Worm (Caenorhabditis elegans) whole organism, early embryonic: ENCODE results near the gene sax-2.

Experiments used
- ama-1 ChIP-seq: fragments of 150-350 bp; optimal IDR thresholded peaks from 2 replicates; lab custom pipeline; 2014
- ets-7 ChIP-seq: sonication (generic microtip); optimal IDR thresholded peaks from 2 replicates; lab custom pipeline; 2016; ENCODE audit warnings: missing genotype, missing genetic modification characterization, missing compliant biosample characterization
- hmbx-1 ChIP-seq: sonication (generic microtip); optimal IDR thresholded peaks from 2 replicates; lab custom pipeline; 2016; ENCODE audit warnings: mild to moderate bottlenecking, missing genetic modification characterization, missing compliant biosample characterization
- sea-1 ChIP-seq: fragments of 200-800 bp; sonication (Bioruptor generic); conservative IDR thresholded peaks from 2 replicates; pipeline ENCODE4 v1.3.6; 2022; ENCODE audit warnings: missing genetic modification characterization, missing compliant biosample characterization
- tbx-11 ChIP-seq: fragments of 200-800 bp; sonication (Bioruptor generic); IDR thresholded peaks from 2 replicates; pipeline ENCODE4 v1.3.6; 2022; ENCODE audit warnings: missing genetic modification characterization, missing compliant biosample characterization
- tra-4 ChIP-seq: sonication (generic microtip); optimal IDR thresholded peaks from 2 replicates; lab custom pipeline; 2017; ENCODE audit warnings: missing genetic modification characterization, missing compliant biosample characterization

ce11 chrIII:5129261-5129660 lies 19.8 kb downstream of the sax-2 start:
- TF ChIP-seq ets-7 (tag; lab: Kevin White, UChicago): no peak
- TF ChIP-seq tra-4 (tag; lab: Kevin White, UChicago): no peak
- TF ChIP-seq sea-1 (GFP tag; lab: Robert Waterston, UW): no peak
- TF ChIP-seq ama-1 (lab: Kevin White, UChicago): no peak
- TF ChIP-seq hmbx-1: no peak
- no peak for TF ChIP-seq tbx-11 (GFP tag; lab: Robert Waterston, UW)
